Fruit fly (Drosophila melanogaster): Measurements from ENCODE around the gene tau.

The tau gene

DNA sequence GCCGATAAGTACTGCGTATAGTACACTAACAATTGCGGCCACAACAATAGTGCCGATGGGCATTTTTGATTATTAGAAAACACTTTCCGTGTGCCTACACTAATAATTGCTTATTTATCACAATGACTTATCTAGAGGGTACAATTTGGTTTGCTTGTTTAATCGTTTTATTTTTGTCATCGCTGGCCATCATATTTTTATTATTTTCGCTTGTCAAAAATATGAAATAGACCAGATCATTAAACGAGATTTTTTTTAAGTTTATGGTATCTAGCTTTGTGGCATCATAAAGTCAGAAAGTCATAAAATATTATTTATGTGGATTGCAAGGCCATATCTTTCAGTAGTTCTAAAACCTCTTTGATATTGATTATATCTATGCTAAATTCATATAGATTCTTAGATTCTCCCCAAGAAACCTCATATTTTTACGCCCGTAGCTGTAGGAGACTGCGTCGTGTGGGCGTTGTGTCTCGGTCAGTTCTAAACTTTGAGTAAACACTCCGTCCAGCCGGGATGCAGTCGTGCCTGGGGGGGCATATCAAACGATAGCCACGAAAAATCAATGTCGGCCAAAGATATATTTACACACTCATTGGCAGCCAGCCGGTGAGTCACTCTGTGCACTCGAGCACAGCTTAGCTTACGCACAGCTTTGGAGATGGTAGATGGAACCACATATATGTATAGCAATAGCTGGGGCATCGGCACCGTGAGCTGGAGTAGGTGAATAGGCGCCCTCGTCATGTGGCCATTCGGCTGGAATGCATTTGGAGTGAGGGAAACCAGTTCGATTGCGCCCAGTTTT, 52.0 kb downstream of the tau start (continued):
- peak; percentile 25 for TF ChIP-seq CG7368 (GFP tag; optimal IDR thresholded peaks at IDR 0.05)
- TF ChIP-seq CG8632 (GFP tag; optimal IDR thresholded peaks at IDR 0.05): peak; percentile 38
- no peak for TF ChIP-seq vri (GFP tag; optimal IDR thresholded peaks at IDR 0.05)
- no peak for TF ChIP-seq dsx (GFP tag; optimal IDR thresholded peaks at IDR 0.05; ENCODE audit: poor library complexity, severe bottlenecking)
- TF ChIP-seq CG31627 (GFP tag; optimal IDR thresholded peaks at IDR 0.05): peak; percentile 49
- TF ChIP-seq ss (GFP tag; optimal IDR thresholded peaks at IDR 0.05): peak; percentile 6 to 49
- TF ChIP-seq net (GFP tag; optimal IDR thresholded peaks at IDR 0.05): peak; percentile 60
- TF ChIP-seq Hr4 (GFP tag; optimal IDR thresholded peaks at IDR 0.05): peak; percentile 77
- TF ChIP-seq CG8319 (GFP tag; optimal IDR thresholded peaks at IDR 0.05): no peak
- peak; percentile 55 for TF ChIP-seq fd59A (GFP tag; optimal IDR thresholded peaks at IDR 0.05)
- peak; percentile 57 for TF ChIP-seq Sox102F (GFP tag; optimal IDR thresholded peaks at IDR 0.05)
- peak; percentile 8 for TF ChIP-seq Sox15 (GFP tag; optimal IDR thresholded peaks at IDR 0.05)
- peak; percentile 44 for TF ChIP-seq esn (GFP tag; optimal IDR thresholded peaks at IDR 0.05)
- no peak for TF ChIP-seq CG11294 (GFP tag; IDR thresholded peaks at IDR 0.05)
- TF ChIP-seq Sox14 (GFP tag; optimal IDR thresholded peaks at IDR 0.05): peak; percentile 70
- peak; percentile 37 for TF ChIP-seq Smox (GFP tag; optimal IDR thresholded peaks at IDR 0.05)
- peak; percentile 41 for TF ChIP-seq Gug (GFP tag; IDR thresholded peaks at IDR 0.05)
- no peak for TF ChIP-seq Ets21C (GFP tag; optimal IDR thresholded peaks at IDR 0.05)
- TF ChIP-seq CG9139 (GFP tag; optimal IDR thresholded peaks at IDR 0.05): no peak
- no peak for TF ChIP-seq CG11902 (GFP tag; optimal IDR thresholded peaks at IDR 0.05)
- TF ChIP-seq Met (GFP tag; optimal IDR thresholded peaks at IDR 0.05): peak; percentile 57
- no peak for TF ChIP-seq fkh (GFP tag; optimal IDR thresholded peaks at IDR 0.05)
- peak; percentile 14 for TF ChIP-seq CG16779 (tag; optimal IDR thresholded peaks at IDR 0.05)
- no peak for TF ChIP-seq fd85E (GFP tag; optimal IDR thresholded peaks at IDR 0.05)
- peak; percentile 71 for TF ChIP-seq pdm3 (GFP tag; optimal IDR thresholded peaks at IDR 0.05)

DNA sequence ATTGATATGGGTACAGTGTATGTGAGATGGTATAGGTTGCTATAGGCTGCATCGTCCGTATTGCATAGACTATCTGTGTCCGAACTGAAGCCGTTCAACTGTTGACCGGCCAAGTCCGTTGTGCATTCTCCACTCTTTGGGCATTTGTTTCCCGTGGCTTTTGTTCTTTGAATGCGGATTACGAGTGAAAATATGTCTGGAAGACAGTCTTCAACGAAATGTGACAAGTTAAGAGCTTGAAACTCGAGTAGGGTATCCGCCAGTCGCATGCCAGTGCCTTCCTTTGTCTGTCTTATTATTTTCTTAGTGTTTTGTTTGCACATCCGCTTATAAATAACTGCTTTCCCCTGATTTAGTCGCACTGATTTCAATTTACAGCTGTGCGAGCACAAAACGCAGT, 53.1 kb downstream of the tau start:
- peak; percentile 77 for TF ChIP-seq Eip78C (GFP tag)
- TF ChIP-seq Ets21C (GFP tag; optimal IDR thresholded peaks at IDR 0.05): no peak
- TF ChIP-seq Ets96B (tag; optimal IDR thresholded peaks at IDR 0.05): no peak
- no peak for TF ChIP-seq fd85E (GFP tag; optimal IDR thresholded peaks at IDR 0.05)
- TF ChIP-seq topi (GFP tag; optimal IDR thresholded peaks at IDR 0.05): no peak
- TF ChIP-seq Gug (GFP tag; IDR thresholded peaks at IDR 0.05): 0 out of 2 replicates have a peak, but pooled peaks have one; percentile 8
- TF ChIP-seq CG6163 (GFP tag; IDR thresholded peaks at IDR 0.05): 0 out of 3 replicates have a peak, but pooled peaks have one; percentile 32
- TF ChIP-seq CG15336 (GFP tag; IDR thresholded peaks at IDR 0.05): peak; percentile 44; the same call in 1 of the 2 replicates
- no peak for TF ChIP-seq dac (GFP tag; optimal IDR thresholded peaks at IDR 0.05)
- TF ChIP-seq CG34406 (GFP tag; optimal IDR thresholded peaks at IDR 0.05): no peak
- no peak for TF ChIP-seq lz (GFP tag; optimal IDR thresholded peaks at IDR 0.05)
- no peak for TF ChIP-seq CG1621 (tag; optimal IDR thresholded peaks at IDR 0.05)
- no peak for TF ChIP-seq vri (GFP tag; optimal IDR thresholded peaks at IDR 0.05)
- no peak for TF ChIP-seq CG4318 (GFP tag; optimal IDR thresholded peaks at IDR 0.05)
- no peak for TF ChIP-seq CG10631 (GFP tag; optimal IDR thresholded peaks at IDR 0.05)
- TF ChIP-seq fd59A (GFP tag; optimal IDR thresholded peaks at IDR 0.05): no peak
- no peak for TF ChIP-seq CG9139 (GFP tag; optimal IDR thresholded peaks at IDR 0.05)
- no peak for TF ChIP-seq Lpt (GFP tag; optimal IDR thresholded peaks at IDR 0.05)
- TF ChIP-seq esn (GFP tag; optimal IDR thresholded peaks at IDR 0.05): no peak
- TF ChIP-seq CG8319 (GFP tag; optimal IDR thresholded peaks at IDR 0.05): no peak
- peak; percentile 28; the same call in 1 of the 2 replicates for TF ChIP-seq CG11294 (GFP tag; IDR thresholded peaks at IDR 0.05)
- TF ChIP-seq Hr39 (GFP tag; optimal IDR thresholded peaks at IDR 0.05): no peak
- no peak for TF ChIP-seq fkh (GFP tag; optimal IDR thresholded peaks at IDR 0.05)
- TF ChIP-seq Smox (GFP tag; optimal IDR thresholded peaks at IDR 0.05): no peak
- TF ChIP-seq spab (GFP tag; optimal IDR thresholded peaks at IDR 0.05): no peak
- peak; percentile 90 for TF ChIP-seq svp (GFP tag)
- no peak for TF ChIP-seq Sox15 (GFP tag; optimal IDR thresholded peaks at IDR 0.05)
- TF ChIP-seq Blimp-1 (GFP tag; optimal IDR thresholded peaks at IDR 0.05): no peak
- no peak for TF ChIP-seq Met (GFP tag; optimal IDR thresholded peaks at IDR 0.05)
- TF ChIP-seq eg (GFP tag; IDR thresholded peaks at IDR 0.05): 0 out of 3 replicates have a peak, but pooled peaks have one; percentile 52
- TF ChIP-seq CG8632 (GFP tag; optimal IDR thresholded peaks at IDR 0.05): no peak
- TF ChIP-seq net (GFP tag; optimal IDR thresholded peaks at IDR 0.05): no peak
- peak; percentile 23 for TF ChIP-seq Sox14 (GFP tag; optimal IDR thresholded peaks at IDR 0.05)
- TF ChIP-seq CG10669 (GFP tag; optimal IDR thresholded peaks at IDR 0.05): no peak
- no peak for TF ChIP-seq ss (GFP tag; optimal IDR thresholded peaks at IDR 0.05)
- no peak for TF ChIP-seq achi (GFP tag; optimal IDR thresholded peaks at IDR 0.05)
- TF ChIP-seq CG3919 (GFP tag; optimal IDR thresholded peaks at IDR 0.05): no peak
- no peak for TF ChIP-seq pdm3 (GFP tag; optimal IDR thresholded peaks at IDR 0.05)
- 0 out of 3 replicates have a peak, but pooled peaks have one; percentile 27 for TF ChIP-seq CG8119 (GFP tag; IDR thresholded peaks at IDR 0.05)
